Worm (Caenorhabditis elegans) whole organism, L3 larva: ENCODE measurements around the gene dsc-1.
A peak's percentile ranks its signal among the peaks of the same experiment; 100 is the strongest.

Experiments used
- R02D3.7 ChIP-seq: fragments of 150-350 bp; optimal IDR thresholded peaks from 2 replicates; lab custom pipeline; 2014; ENCODE audit warnings: missing biosample characterization, missing genetic modification characterization
- ZK546.5 ChIP-seq: sonication (generic microtip); optimal IDR thresholded peaks from 2 replicates; lab custom pipeline; 2017; ENCODE audit warnings: missing biosample characterization, missing genetic modification characterization
- aly-2 ChIP-seq: fragments of 150-350 bp; optimal IDR thresholded peaks from 2 replicates; lab custom pipeline; 2014; ENCODE audit warnings: missing biosample characterization, missing genetic modification characterization
- ama-1 ChIP-seq: fragments of 150-350 bp; optimal IDR thresholded peaks from 2 replicates; lab custom pipeline; 2018
- ceh-16 ChIP-seq: sonication (generic microtip); optimal IDR thresholded peaks from 2 replicates; lab custom pipeline; 2017; ENCODE audit warnings: missing biosample characterization, missing genetic modification characterization
- ceh-28 ChIP-seq: fragments of 150-350 bp; optimal IDR thresholded peaks from 2 replicates; lab custom pipeline; 2014; ENCODE audit warnings: missing biosample characterization, missing genetic modification reagents, missing genetic modification characterization
- daf-12 ChIP-seq: fragments of 150-350 bp; optimal IDR thresholded peaks from 2 replicates; lab custom pipeline; 2014; ENCODE audit warnings: missing biosample characterization, missing genetic modification reagents, missing genetic modification characterization
- egl-27 ChIP-seq: sonication (generic microtip); optimal IDR thresholded peaks from 4 replicates; lab custom pipeline; 2017; ENCODE audit warnings: missing biosample characterization, missing genetic modification reagents, missing genetic modification characterization
- egl-5 ChIP-seq: fragments of 150-350 bp; optimal IDR thresholded peaks from 2 replicates; lab custom pipeline; 2017; ENCODE audit warnings: missing biosample characterization, missing genetic modification reagents, missing genetic modification characterization, inconsistent platforms
- elt-2 ChIP-seq: sonication (generic microtip); optimal IDR thresholded peaks from 2 replicates; lab custom pipeline; 2016; ENCODE audit warnings: missing genetic modification reagents, mild to moderate bottlenecking, missing genetic modification characterization, missing compliant biosample characterization
- elt-3 ChIP-seq, 3 experiments: fragments of 150-350 bp in 1 of 3; sonication (generic microtip) in 2 of 3; optimal IDR thresholded peaks; 2 replicates in 2 of 3; 4 replicates in 1 of 3; lab custom pipeline; 2014 to 2017; ENCODE audit warnings: missing biosample characterization in 3 of 3, missing genetic modification characterization in 3 of 3
- eor-1 ChIP-seq, 2 experiments: fragments of 150-350 bp; optimal IDR thresholded peaks; 2 replicates each; lab custom pipeline; 2014 to 2018; ENCODE audit warnings: missing biosample characterization in 2 of 2, missing genetic modification characterization in 2 of 2
- fkh-2 ChIP-seq: fragments of 150-350 bp; optimal IDR thresholded peaks from 2 replicates; lab custom pipeline; 2014; ENCODE audit warnings: missing biosample characterization, missing genetic modification reagents, missing genetic modification characterization
- hmg-11 ChIP-seq: sonication (generic microtip); optimal IDR thresholded peaks from 2 replicates; lab custom pipeline; 2016; ENCODE audit warnings: missing genetic modification characterization, missing compliant biosample characterization
- lsy-12 ChIP-seq: sonication (generic microtip); optimal IDR thresholded peaks from 2 replicates; lab custom pipeline; 2016; ENCODE audit warnings: mild to moderate bottlenecking, missing genetic modification characterization, missing compliant biosample characterization
- mdl-1 ChIP-seq: fragments of 150-350 bp; optimal IDR thresholded peaks from 2 replicates; lab custom pipeline; 2014; ENCODE audit warnings: missing biosample characterization, missing genetic modification characterization
- mml-1 ChIP-seq: fragments of 150-350 bp; sonication (generic microtip); optimal IDR thresholded peaks from 3 replicates; lab custom pipeline; 2014; ENCODE audit warnings: missing biosample characterization, missing genetic modification characterization
- nfya-1 ChIP-seq: sonication (generic microtip); optimal IDR thresholded peaks from 2 replicates; lab custom pipeline; 2017; ENCODE audit warnings: missing genetic modification characterization, mild to moderate bottlenecking, missing compliant biosample characterization, antibody characterized with exemption, moderate library complexity; ENCODE audit not compliant: insufficient read depth
- nhr-12 ChIP-seq: fragments of 150-350 bp; optimal IDR thresholded peaks from 2 replicates; lab custom pipeline; 2014; ENCODE audit warnings: missing biosample characterization, missing genetic modification characterization
- nhr-23 ChIP-seq: fragments of 150-350 bp; optimal IDR thresholded peaks from 2 replicates; lab custom pipeline; 2014; ENCODE audit warnings: missing biosample characterization, missing genetic modification reagents, missing genetic modification characterization
- nhr-237 ChIP-seq: fragments of 150-350 bp; optimal IDR thresholded peaks from 2 replicates; lab custom pipeline; 2014; ENCODE audit warnings: missing biosample characterization, missing genetic modification characterization
- nhr-43 ChIP-seq: sonication (generic microtip); optimal IDR thresholded peaks from 2 replicates; lab custom pipeline; 2016; ENCODE audit warnings: mild to moderate bottlenecking, missing genetic modification characterization, missing compliant biosample characterization; ENCODE audit not compliant: poor library complexity, severe bottlenecking
- nhr-77 ChIP-seq: fragments of 150-350 bp; optimal IDR thresholded peaks from 2 replicates; lab custom pipeline; 2014; ENCODE audit warnings: missing biosample characterization, missing genetic modification characterization
- pha-4 ChIP-seq: fragments of 150-350 bp; optimal IDR thresholded peaks from 2 replicates; lab custom pipeline; 2014; ENCODE audit warnings: missing biosample characterization, missing genetic modification reagents, missing genetic modification characterization
- pqm-1 ChIP-seq: fragments of 150-350 bp; optimal IDR thresholded peaks from 2 replicates; lab custom pipeline; 2017; ENCODE audit warnings: missing biosample characterization, missing genetic modification characterization, inconsistent platforms
- sea-2 ChIP-seq: fragments of 150-350 bp; sonication (generic microtip); optimal IDR thresholded peaks from 4 replicates; lab custom pipeline; 2014; ENCODE audit warnings: missing biosample characterization, missing genetic modification reagents, missing genetic modification characterization
- skn-1 ChIP-seq: fragments of 150-350 bp; optimal IDR thresholded peaks from 2 replicates; lab custom pipeline; 2014; ENCODE audit warnings: missing biosample characterization, missing genetic modification characterization
- snpc-4 ChIP-seq: fragments of 150-350 bp; optimal IDR thresholded peaks from 2 replicates; lab custom pipeline; 2014; ENCODE audit warnings: missing biosample characterization, missing genetic modification characterization
- unc-39 ChIP-seq: sonication (generic microtip); optimal IDR thresholded peaks from 4 replicates; lab custom pipeline; 2017; ENCODE audit warnings: missing biosample characterization, missing genetic modification characterization
- unc-62 ChIP-seq: fragments of 150-350 bp; sonication (generic microtip); optimal IDR thresholded peaks from 4 replicates; lab custom pipeline; 2014; ENCODE audit warnings: missing biosample characterization, missing genetic modification reagents, missing genetic modification characterization
- zag-1 ChIP-seq: fragments of 150-350 bp; optimal IDR thresholded peaks from 2 replicates; lab custom pipeline; 2014; ENCODE audit warnings: missing biosample characterization, missing genetic modification characterization
- ztf-11 ChIP-seq: fragments of 150-350 bp; optimal IDR thresholded peaks from 2 replicates; lab custom pipeline; 2014; ENCODE audit warnings: missing biosample characterization, missing genetic modification characterization
- ztf-4 ChIP-seq: fragments of 150-350 bp; optimal IDR thresholded peaks from 2 replicates; lab custom pipeline; 2014; ENCODE audit warnings: missing biosample characterization, missing genetic modification characterization

dsc-1 gene

ce11 chrX:15053223-15053933 lies 18.7 kb upstream of the dsc-1 start, which contains the start of gene H03G16.1:
Gene H03G16.1 (plus strand): TSS chrX:15053883.
- no peak for TF ChIP-seq ceh-16 (tag; lab: Kevin White, UChicago)

ce11 chrX:15052385-15052784 lies 17.8 kb upstream of the dsc-1 start, which contains the start of gene H03G16.6:
Gene H03G16.6 (plus strand): TSS chrX:15052685.
- TF ChIP-seq skn-1 (no peak), ztf-11 (tag; lab: Kevin White, UChicago) (no peak), ama-1 (lab: Kevin White, UChicago) (no peak), aly-2 (tag; lab: Kevin White, UChicago) (no peak), nhr-77 (tag; lab: Kevin White, UChicago) (no peak), R02D3.7 (no peak), daf-12 (tag; lab: Kevin White, UChicago) (no peak), nhr-43 (tag; lab: Kevin White, UChicago) (no peak), nhr-12 (no peak), nhr-237 (no peak)

DNA sequence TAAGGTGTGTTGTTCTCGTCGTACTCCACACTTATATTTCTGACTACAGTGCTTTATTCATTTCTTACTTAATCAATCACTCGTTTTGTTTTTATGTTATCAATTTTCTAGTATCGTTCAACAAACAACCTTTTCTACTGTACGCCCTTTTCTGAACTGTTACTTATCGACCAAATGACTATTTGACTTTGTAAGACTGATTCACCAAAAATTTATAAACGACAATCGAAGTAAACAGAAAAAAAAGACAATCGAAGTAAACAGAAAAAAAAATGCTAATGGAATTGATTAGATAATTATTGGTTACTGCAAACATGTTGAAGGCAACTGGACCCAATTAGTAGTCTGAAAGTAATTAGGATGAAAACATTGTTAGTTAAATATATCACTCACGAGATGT lies 15.4 kb upstream of the dsc-1 start:
- TF ChIP-seq ztf-4 (tag; lab: Kevin White, UChicago) = no peak
- TF ChIP-seq elt-2 = peak; percentile 4
- peak; percentile 58 for TF ChIP-seq pha-4 (tag; lab: Kevin White, UChicago)

ce11 chrX:15047541-15047940 lies 12.9 kb upstream of the dsc-1 start:
- TF ChIP-seq eor-1 (tag; optimal IDR thresholded peaks at IDR 0.05; lab: Kevin White, UChicago) = no peak
- no peak for TF ChIP-seq fkh-2 (tag; lab: Kevin White, UChicago)
- TF ChIP-seq nhr-43 (tag; lab: Kevin White, UChicago) = no peak
- no peak for TF ChIP-seq elt-2
- no peak for TF ChIP-seq hmg-11 (tag; lab: Kevin White, UChicago)
- no peak for TF ChIP-seq daf-12 (tag; lab: Kevin White, UChicago)
- TF ChIP-seq snpc-4 (tag; lab: Kevin White, UChicago) = no peak
- no peak for TF ChIP-seq zag-1 (tag; lab: Kevin White, UChicago)
- no peak for TF ChIP-seq nhr-23 (tag; lab: Kevin White, UChicago)
- no peak for TF ChIP-seq ZK546.5 (tag; lab: Kevin White, UChicago)
- no peak for TF ChIP-seq mdl-1 (tag; lab: Kevin White, UChicago)
- no peak for TF ChIP-seq egl-27 (tag; lab: Kevin White, UChicago)
- no peak for TF ChIP-seq unc-62 (GFP tag; lab: Kevin White, UChicago)
- TF ChIP-seq egl-5 = no peak

- TF ChIP-seq egl-5 (peak; percentile 34), mml-1 (tag; lab: Kevin White, UChicago) (no peak), ztf-4 (tag; lab: Kevin White, UChicago) (no peak), elt-3 (tag; optimal IDR thresholded peaks at IDR 0.05; lab: Kevin White, UChicago) (no peak), unc-62 (GFP tag; lab: Kevin White, UChicago) (no peak), sea-2 (GFP tag; lab: Kevin White, UChicago) (no peak), nhr-237 (no peak), skn-1 (no peak), pha-4 (tag; lab: Kevin White, UChicago) (no peak), R02D3.7 (peak; percentile 52), unc-39 (tag; lab: Kevin White, UChicago) (no peak), lsy-12 (tag; lab: Kevin White, UChicago) (no peak), pqm-1 (tag; lab: Kevin White, UChicago) (no peak), nhr-43 (tag; lab: Kevin White, UChicago) (no peak), egl-27 (tag; lab: Kevin White, UChicago) (no peak), hmg-11 (tag; lab: Kevin White, UChicago) (peak; percentile 30), nfya-1 (peak; percentile 46), ceh-28 (tag; lab: Kevin White, UChicago) (no peak)
Observed at ce11 chrX:15045401-15045800, 10.8 kb upstream of the dsc-1 start.
